Fruit fly (Drosophila melanogaster) S2 (cell line): ENCODE measurements around the gene CG43796.

Experiments used
- CG8478 ChIP-seq: fragments of >200 bp; optimal IDR thresholded peaks from 2 replicates; lab custom pipeline; 2018
- CTCF ChIP-seq, 2 experiments: fragments of >200 bp; optimal IDR thresholded peaks; 2 replicates each; lab custom pipeline; 2018

The CG43796 gene

DNA sequence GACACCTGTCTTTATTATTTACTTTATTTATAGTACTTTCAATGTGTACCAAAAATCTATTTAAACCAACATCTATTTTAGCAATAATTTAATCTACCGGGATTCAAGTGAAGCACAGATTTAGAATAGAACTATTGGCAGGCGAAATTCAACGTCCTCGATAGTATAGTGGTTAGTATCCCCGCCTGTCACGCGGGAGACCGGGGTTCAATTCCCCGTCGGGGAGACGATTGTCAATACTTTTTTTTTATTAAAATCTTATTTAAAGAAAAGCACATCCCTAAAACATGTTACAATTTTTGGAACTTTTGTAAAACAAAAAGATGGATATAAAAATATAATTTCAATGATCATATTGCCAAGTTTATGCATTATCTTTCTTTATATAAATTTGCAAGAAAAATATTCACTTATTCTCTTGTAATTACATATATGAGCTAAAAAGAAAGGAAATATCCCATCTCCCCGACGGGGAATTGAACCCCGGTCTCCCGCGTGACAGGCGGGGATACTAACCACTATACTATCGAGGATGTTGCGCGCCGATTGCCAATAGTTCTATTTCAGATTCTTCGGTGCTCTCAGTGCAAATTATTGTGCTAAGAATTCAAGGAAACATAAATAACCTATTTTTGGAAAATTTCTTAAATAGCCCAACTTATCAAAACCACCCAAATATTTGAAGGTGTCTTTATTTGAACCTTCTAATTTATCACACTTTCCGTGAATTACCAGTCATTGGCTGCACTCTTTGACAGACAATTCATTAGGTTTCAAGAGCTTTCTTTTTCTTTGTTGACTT, at the start of gene CG43796:
Gene CG43796 (plus strand): TSS at position 752 of the 802 bp plus-strand sequence.
- TF ChIP-seq CTCF (optimal IDR thresholded peaks at IDR 0.05; lab: Kevin White, UChicago), result no peak
- no peak for TF ChIP-seq CG8478 (lab: Kevin White, UChicago)

DNA sequence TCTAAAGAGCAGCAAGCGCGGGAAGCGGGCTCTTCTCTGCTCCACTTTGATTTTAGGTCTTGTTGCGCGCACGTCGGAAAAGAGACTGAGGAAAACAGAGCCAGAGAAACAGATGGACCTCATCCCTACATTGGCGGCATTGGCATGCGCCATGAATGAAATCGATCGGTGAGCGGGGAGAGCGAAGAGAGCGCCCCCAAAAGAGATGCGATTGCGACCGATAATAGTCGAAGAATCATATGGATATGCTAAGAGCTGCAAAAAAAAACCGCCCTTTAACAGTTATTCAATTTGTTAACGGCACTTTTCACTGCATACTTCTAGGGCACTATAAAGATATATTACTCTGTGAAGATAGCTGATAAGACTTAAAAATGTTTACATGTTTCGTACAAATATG, 48.7 kb upstream of the CG43796 start, which contains the start of gene grk:
Gene grk (minus strand): TSS at position 87 of the 400 bp plus-strand sequence.
- TF ChIP-seq CTCF (optimal IDR thresholded peaks at IDR 0.05; lab: Kevin White, UChicago) (no peak), CG8478 (lab: Kevin White, UChicago) (no peak)

DNA sequence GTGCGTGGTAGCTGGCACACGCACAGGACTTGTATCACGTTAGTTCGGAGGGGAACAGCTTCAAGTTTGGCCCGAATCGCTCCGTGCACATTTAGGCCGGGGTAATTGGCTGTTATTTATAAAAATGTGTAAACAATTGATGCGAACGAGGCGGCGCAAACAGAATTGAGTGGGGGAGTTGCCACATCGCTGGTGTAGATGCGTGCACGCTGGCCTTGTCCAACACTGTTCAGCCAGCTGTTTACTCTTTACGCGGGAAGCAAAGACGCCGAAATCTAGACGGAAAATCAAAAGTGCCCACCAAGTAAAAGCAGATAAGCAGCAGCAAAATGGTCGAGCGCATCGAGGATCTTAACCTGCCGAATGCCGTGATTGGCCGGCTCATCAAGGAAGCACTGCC, 45.0 kb upstream of the CG43796 start, which contains the start of the genes D12 and Chrac-14:
Gene D12 (minus strand): TSS at position 190 of the 400 bp plus-strand sequence.
Gene Chrac-14 (plus strand): TSS at position 230 of the 400 bp plus-strand sequence.
- TF ChIP-seq CTCF (optimal IDR thresholded peaks at IDR 0.05; lab: Kevin White, UChicago) (no peak), CG8478 (lab: Kevin White, UChicago) (no peak)

DNA sequence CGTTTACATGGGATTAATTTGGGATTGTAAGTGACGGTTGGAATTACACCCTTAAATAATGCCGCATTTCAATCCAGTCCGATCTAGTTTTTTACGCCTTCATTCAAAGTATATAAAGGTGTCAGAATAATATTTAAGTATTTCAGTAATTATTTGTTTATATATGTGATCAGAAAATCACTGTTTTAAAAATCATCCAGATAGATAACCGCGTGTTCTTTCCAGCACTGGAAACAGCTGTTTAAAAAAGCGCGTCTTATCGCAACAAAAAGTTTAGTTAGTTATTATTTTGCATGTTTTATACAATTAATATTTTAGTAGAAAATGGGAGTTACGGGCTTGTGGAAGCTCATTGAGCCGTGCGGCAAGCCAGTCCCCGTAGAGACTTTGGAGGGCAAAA, 44.1 kb upstream of the CG43796 start, which contains the start of gene mus201:
Gene mus201 (plus strand): TSS at position 118 of the 400 bp plus-strand sequence.
- no peak for TF ChIP-seq CG8478 (lab: Kevin White, UChicago)
- no peak for TF ChIP-seq CTCF (optimal IDR thresholded peaks at IDR 0.05; lab: Kevin White, UChicago)

DNA sequence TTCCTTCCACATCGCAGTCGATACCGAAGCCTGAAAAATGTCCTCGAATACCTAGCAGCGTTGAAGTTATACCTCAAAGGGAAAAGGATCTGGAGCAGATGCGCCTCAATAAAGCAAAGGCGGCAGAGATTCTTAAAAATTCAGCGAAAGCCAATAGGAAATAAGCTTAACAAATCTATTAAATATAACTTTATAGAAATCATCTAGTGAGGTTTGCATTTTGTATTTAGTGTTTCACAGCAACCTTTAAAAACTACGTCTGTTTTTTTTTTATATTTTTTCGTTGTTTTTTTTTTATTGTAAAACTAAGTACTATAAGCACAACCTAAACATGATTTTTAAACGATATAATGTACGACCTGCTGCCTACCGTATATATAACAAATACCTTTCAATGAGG, 40.0 kb upstream of the CG43796 start, which contains the start of gene CG31897:
Gene CG31897 (plus strand): TSS at position 301 of the 400 bp plus-strand sequence.
- TF ChIP-seq CTCF (optimal IDR thresholded peaks at IDR 0.05; lab: Kevin White, UChicago) (no peak), CG8478 (lab: Kevin White, UChicago) (no peak)

DNA sequence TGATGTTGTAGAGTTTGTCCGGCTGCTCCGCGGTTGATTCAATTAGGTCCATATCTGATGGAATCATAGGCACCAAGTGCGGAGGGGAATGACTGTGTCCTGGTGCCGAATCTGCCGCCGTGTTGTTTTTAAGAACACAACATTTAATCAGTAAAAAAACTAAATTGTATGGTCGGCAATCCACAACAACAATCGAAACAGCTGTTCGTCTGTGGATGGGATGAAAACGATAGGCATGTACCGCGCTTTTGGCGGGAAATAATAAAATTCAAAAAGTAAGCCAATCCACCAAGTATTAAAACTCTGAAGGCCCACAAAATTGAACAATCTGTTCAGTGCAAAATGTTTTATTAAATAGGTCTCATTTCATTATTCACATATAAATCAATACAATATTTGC, 32.8 kb upstream of the CG43796 start, which contains the start of gene Aasdh:
Gene Aasdh (minus strand): TSS at position 219 of the 400 bp plus-strand sequence.
- TF ChIP-seq CTCF (optimal IDR thresholded peaks at IDR 0.05; lab: Kevin White, UChicago) (no peak), CG8478 (lab: Kevin White, UChicago) (no peak)

DNA sequence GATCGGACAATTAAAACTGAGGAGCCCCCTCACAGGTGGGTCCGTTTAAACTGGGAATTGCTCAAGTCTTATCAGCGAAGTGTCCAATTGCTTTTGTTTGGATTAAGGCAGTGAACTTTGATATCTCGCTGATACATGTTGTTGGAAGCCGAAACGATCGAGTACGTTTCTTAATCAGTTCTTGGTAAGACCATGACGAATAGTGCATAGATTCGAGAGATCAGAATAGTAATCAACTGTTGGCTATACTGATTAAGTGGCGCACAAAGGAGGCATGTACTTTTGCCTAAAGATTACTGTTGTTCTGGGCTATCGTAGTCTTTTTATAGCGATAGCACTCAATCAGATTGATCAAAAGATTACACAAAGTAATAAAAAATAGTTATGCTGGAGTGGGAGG, 30.7 kb upstream of the CG43796 start:
- TF ChIP-seq CG8478 (lab: Kevin White, UChicago), result no peak
- TF ChIP-seq CTCF (optimal IDR thresholded peaks at IDR 0.05; lab: Kevin White, UChicago), result no peak

DNA sequence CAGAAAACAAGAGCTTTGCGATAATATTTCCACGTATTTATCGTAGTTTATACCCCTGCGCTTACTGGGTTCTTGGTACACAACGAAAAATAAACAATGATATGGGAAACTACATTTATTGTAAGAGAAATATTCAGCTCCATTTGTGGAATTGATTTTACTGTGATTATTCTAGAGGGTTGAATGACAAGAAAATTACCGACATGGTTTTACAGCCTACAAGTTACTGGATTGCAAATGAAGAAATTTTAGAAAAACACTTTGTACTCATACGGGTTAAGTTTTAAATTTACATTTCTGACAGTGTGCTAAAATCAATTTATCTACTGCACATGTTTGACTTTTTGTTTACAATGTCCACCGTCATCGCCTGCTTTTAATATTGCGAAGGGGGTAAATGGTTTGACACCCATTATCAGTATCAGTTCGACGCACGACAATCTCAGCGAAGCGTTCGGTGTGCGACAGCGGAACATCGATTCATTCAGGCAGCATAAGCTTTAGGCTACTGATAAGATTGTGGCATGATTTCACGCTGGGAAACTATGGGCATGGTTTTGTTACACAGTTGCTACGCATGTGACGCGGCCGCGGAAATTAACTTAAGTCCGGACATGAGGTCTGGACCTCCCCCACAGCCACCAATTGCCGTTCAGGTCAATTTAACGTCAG, 20.3 kb upstream of the CG43796 start:
- TF ChIP-seq CG8478 (lab: Kevin White, UChicago), result no peak

DNA sequence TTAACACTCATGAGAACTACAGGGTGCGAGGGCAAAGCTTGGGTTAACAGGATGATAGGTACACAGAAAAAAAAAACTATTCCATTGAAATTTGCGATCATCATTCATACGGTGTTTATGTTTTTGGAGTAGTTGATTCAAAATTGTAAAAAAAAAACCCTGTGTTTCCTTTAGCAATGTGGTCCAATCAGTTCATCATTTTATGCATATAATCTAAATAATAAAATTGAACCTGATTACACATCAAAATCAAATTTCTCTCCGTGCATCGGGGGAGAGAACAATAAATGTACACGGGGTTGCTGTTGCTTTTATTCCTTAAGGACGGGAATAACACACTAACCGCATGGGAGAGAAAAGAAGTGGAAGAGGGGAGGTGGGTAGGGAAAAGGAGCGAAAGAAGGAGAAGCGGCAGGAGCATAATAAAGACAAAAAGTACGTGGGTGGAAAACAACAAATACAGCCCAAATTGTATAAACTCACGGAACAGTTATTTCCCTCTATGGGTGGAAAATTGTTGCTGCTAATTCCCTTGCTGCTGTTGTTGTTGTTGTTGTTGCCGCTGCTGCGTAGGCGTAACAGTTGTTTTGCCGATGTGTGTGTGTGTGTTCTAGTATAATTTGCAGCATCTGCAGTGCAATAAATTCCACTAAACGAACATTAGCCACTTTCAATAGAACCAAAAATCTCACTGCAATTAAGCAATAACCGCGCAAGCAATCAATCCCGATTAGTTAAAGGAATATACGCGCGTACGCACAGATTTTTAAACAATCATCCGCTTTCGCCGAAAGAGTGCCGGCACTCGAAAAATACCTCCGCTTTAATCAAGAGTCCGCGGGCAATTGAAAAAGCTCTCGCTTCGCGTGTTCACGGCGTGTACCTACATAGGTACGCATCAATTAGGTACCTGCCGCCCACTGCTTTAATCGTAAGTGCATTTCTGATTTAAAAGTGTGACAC, 18.7 kb upstream of the CG43796 start, which contains the start of gene Agpat2:
Gene Agpat2 (minus strand): TSS at position 851 of the 963 bp plus-strand sequence.
- TF ChIP-seq CG8478 (lab: Kevin White, UChicago) (no peak), CTCF (optimal IDR thresholded peaks at IDR 0.05; lab: Kevin White, UChicago) (no peak)

DNA sequence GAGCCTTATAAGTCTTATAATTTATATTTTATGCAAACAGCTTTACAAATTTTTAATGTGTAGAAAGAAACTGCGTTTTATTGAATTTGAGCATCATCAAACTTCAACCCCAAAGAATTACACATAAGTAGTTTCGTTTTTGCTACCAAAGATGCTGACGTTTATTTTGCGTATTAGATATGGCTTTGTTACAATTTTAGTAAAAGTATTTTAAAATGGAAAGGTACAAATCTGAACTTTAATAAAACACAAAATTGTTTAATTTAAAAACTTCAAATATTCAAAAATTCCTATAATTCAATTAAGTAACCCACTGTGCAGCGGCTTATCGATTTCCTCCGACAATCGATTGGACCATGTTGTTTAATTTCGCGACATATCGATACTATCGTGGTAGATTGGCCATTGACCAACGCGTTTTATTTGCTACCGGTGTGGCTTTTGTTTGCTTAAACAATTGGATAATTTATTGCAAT, 18.0 kb upstream of the CG43796 start, which contains the start of gene prg:
Gene prg (plus strand): TSS at position 382 of the 476 bp plus-strand sequence.
- TF ChIP-seq CTCF (optimal IDR thresholded peaks at IDR 0.05; lab: Kevin White, UChicago) (no peak), CG8478 (lab: Kevin White, UChicago) (no peak)

DNA sequence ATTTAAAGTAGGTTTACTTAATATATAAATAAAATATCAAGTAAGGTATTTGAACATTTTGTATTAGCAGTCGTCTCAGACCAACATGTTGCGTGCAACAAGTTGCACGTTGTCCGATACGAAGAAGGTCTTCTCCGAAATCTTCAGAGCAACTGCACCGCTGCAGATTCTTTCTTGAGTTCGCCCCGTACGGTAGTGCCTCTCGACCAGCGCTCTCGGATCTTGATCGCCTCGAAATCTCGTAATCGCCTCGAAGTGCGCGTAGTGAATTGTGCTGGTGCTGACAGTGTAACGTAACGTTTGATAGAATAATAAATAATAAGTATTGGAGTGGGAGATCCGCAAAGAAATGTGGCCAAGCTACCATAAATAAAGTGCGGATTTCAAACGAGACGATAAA, 15.5 kb upstream of the CG43796 start, which contains the start of gene dachs:
Gene dachs (plus strand): TSS at position 175 of the 400 bp plus-strand sequence.
- TF ChIP-seq CG8478 (lab: Kevin White, UChicago) (no peak), CTCF (optimal IDR thresholded peaks at IDR 0.05; lab: Kevin White, UChicago) (no peak)

DNA sequence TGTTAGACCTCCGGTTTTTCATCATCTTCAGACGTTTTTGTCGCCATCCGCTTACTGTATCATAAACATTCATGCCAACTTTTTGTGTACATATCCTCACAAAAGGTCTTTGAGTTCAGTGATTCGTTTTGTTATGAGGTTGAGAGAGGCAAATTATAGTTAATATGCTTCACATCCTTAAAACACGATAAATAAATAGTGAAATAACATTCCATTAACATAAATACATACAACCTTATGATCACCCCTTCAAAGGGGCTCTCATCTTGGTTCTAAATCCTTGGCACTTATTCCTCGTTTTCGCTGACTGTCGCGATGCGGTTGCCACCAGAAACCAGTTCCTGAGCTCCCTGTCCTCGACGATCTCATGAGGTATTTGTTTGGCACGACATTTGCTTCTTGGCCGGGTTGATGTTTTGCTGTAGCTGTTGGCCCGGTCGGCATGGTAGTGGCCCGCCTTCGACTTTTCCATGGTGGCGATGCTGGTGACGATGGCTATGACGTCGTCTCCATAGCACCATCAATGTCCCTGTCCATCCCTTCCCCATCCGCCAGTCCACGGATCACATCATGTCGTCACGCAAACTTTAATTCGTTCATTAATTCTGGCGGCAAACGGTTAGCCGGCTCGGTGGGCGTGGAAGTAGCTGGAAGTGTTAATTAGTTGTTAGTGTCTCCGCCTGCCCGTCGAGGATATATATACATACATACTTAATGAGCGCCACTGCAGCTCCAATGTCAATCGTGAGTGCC, 13.1 kb upstream of the CG43796 start:
- TF ChIP-seq CTCF (optimal IDR thresholded peaks at IDR 0.05; lab: Kevin White, UChicago), result no peak
- no peak for TF ChIP-seq CG8478 (lab: Kevin White, UChicago)

DNA sequence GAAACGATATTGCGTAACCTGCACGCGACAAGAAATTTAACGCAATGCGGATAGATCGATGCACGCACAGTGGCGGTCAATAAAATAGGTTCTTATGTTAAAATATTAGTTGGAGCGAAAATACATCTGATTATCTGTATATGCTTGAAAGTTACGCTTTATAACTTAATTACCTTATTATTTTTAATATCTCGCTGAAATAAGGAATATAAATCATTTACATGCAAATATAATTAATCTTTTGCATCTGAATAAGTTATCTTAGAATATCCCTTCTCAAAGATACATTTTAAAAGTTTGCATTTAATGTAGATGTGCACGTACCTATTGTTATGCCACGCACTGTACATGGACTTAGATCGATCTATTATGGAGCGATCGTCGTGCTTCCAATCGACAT, 10.5 kb upstream of the CG43796 start:
- TF ChIP-seq CTCF (optimal IDR thresholded peaks at IDR 0.05; lab: Kevin White, UChicago) (no peak), CG8478 (lab: Kevin White, UChicago) (no peak)
